Worm (Caenorhabditis elegans) whole organism, L3 larva: ENCODE measurements around the gene gcy-31.

ENCODE experiments used
- egl-27 ChIP-seq: sonication (generic microtip); optimal IDR thresholded peaks from 4 replicates; lab custom pipeline; 2017; ENCODE audit warnings: missing biosample characterization, missing genetic modification reagents, missing genetic modification characterization
- fos-1 ChIP-seq: fragments of 150-350 bp; optimal IDR thresholded peaks from 2 replicates; lab custom pipeline; 2014; ENCODE audit warnings: missing biosample characterization, missing genetic modification characterization
- lin-15B ChIP-seq: fragments of 150-350 bp; optimal IDR thresholded peaks from 2 replicates; lab custom pipeline; 2014; ENCODE audit warnings: missing biosample characterization, missing genetic modification characterization
- nhr-23 ChIP-seq: fragments of 150-350 bp; optimal IDR thresholded peaks from 2 replicates; lab custom pipeline; 2014; ENCODE audit warnings: missing biosample characterization, missing genetic modification reagents, missing genetic modification characterization
- nhr-28 ChIP-seq: fragments of 150-350 bp; optimal IDR thresholded peaks from 2 replicates; lab custom pipeline; 2014; ENCODE audit warnings: missing biosample characterization, missing genetic modification characterization
- pqm-1 ChIP-seq: fragments of 150-350 bp; optimal IDR thresholded peaks from 2 replicates; lab custom pipeline; 2017; ENCODE audit warnings: missing biosample characterization, missing genetic modification characterization, inconsistent platforms
- unc-62 ChIP-seq: fragments of 150-350 bp; sonication (generic microtip); optimal IDR thresholded peaks from 4 replicates; lab custom pipeline; 2014; ENCODE audit warnings: missing biosample characterization, missing genetic modification reagents, missing genetic modification characterization

DNA sequence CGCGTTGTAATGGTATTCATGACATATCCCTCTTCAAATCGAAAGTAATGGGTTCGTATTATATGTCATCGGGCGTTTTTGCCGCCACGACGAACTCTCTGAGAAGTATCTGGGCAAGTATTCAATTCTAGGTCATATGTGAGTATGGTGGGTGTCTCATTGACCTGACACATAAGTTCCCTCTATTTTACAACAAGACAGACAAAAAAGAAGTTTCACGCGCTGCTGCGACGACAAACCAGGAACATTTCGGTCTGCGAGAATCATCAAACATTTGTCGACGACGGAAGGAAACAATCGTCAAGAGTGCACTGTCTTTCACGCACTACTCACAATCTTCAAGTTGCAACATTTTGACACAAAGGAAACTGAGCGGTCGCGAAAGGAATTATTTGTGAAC is 2.0 kb downstream of the gcy-31 start:
- TF ChIP-seq nhr-28 (tag; lab: Kevin White, UChicago) = no peak
- TF ChIP-seq fos-1 = no peak
- TF ChIP-seq nhr-23 = peak; percentile 85
- TF ChIP-seq lin-15B (tag; lab: Kevin White, UChicago) = no peak
- TF ChIP-seq pqm-1 (tag; lab: Kevin White, UChicago) = no peak
- no peak for TF ChIP-seq egl-27 (tag; lab: Kevin White, UChicago)
- TF ChIP-seq unc-62 (GFP tag; lab: Kevin White, UChicago) = no peak
